Fruit fly (Drosophila melanogaster) whole organism, pupa: ENCODE measurements around the gene CG5273.

ENCODE experiments used
- CG8301 ChIP-seq: fragments of 200-800 bp; sonication (Bioruptor generic); optimal IDR thresholded peaks from 2 replicates; lab custom pipeline; 2018; ENCODE audit warnings: missing biosample characterization, mild to moderate bottlenecking, missing genetic modification characterization
- CG9948 ChIP-seq: fragments of 200-800 bp; sonication (Bioruptor generic); optimal IDR thresholded peaks from 2 replicates; lab custom pipeline; 2018; ENCODE audit warnings: missing biosample characterization, mild to moderate bottlenecking, missing genetic modification characterization, moderate library complexity

DNA sequence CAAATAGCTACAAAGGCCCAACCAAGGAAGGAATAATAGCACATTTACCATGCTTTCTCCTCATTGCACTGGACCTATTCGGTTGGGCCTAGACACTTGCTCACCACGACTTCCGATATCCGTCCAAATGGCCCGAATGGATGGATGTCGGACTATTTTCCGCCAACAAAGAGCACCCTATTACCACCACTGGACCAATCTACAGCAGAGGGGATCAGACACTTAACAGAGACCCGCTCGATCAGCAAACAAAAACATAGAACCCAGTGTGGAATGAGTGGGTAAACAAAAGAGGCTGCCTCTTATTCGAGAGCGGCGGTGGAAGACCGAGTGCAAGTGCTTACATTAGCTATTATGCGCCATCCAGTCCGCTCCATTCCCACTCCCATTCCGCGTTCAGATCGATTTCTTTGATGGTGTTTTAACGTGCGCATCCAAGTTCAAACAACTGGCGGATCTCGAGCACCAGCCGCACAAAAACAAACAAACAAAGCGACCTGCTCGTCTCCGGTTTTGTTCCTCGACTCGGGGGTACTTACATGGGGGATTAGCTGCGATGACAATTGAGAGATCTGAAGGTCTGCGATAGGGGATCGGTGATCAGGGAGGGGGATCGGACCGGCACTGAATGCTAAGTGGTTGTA is 9.2 kb downstream of the CG5273 start:
- TF ChIP-seq CG9948 (tag; lab: Kevin White, UChicago) (no peak), CG8301 (tag; lab: Kevin White, UChicago) (no peak)
